Fruit fly (Drosophila melanogaster) whole organism, prepupa: ENCODE measurements around the gene CG45218.

Source experiments
- CG4318 ChIP-seq: fragments of 200-800 bp; sonication (Bioruptor generic); optimal IDR thresholded peaks from 3 replicates; lab custom pipeline; 2017; ENCODE audit warnings: missing biosample characterization, mild to moderate bottlenecking, missing genetic modification characterization
- CG6854 ChIP-seq: fragments of 200-800 bp; sonication (Bioruptor generic); optimal IDR thresholded peaks from 2 replicates; lab custom pipeline; 2017; ENCODE audit warnings: missing biosample characterization, mild to moderate bottlenecking, missing genetic modification characterization
- CG8119 ChIP-seq: fragments of 200-800 bp; sonication (Bioruptor generic); IDR thresholded peaks from 3 replicates; pipeline ENCODE4 v1.3.6; 2022; ENCODE audit warnings: missing biosample characterization, missing genetic modification characterization
- CG9139 ChIP-seq: fragments of 200-800 bp; sonication (Bioruptor generic); optimal IDR thresholded peaks from 3 replicates; lab custom pipeline; 2017; ENCODE audit warnings: missing biosample characterization, mild to moderate bottlenecking, missing genetic modification characterization
- Ets96B ChIP-seq: fragments of 200-800 bp; optimal IDR thresholded peaks from 2 replicates; lab custom pipeline; 2019; ENCODE audit warnings: missing biosample characterization, mild to moderate bottlenecking, missing genetic modification characterization, moderate library complexity
- Lpt ChIP-seq: fragments of 200-800 bp; sonication (Bioruptor generic); optimal IDR thresholded peaks from 3 replicates; lab custom pipeline; 2016; ENCODE audit warnings: missing biosample characterization, missing genetic modification characterization
- fkh ChIP-seq: fragments of 200-800 bp; sonication (Bioruptor generic); optimal IDR thresholded peaks from 3 replicates; lab custom pipeline; 2017; ENCODE audit warnings: missing biosample characterization, mild to moderate bottlenecking, missing genetic modification characterization, moderate library complexity

DNA sequence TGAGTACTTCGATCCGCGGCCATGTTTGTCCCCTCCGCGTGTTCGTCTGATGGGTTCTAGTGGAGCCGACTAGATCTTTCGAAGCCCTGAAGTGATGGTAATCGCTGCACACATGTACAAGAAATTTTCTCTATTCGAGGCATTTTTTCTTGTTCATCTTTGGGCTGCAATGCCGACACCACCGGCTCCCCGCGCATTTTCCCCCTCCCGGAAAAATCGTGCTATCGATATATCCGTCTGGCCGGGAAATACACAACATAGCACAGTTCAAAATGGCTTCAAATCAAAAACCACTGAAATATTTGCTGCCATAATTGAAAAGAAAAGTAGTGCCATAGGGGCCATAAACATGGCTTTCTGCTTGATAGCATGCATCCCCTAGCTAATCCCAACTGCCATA, 26.7 kb downstream of the CG45218 start:
- TF ChIP-seq CG9139 (GFP tag; lab: Kevin White, UChicago): no peak
- TF ChIP-seq fkh: no peak
- no peak for TF ChIP-seq CG6854
- TF ChIP-seq Lpt: no peak
- no peak for TF ChIP-seq CG4318 (GFP tag; lab: Kevin White, UChicago)
- TF ChIP-seq CG8119: no peak
- no peak for TF ChIP-seq Ets96B (tag; lab: Kevin White, UChicago)
